Worm (Caenorhabditis elegans) whole organism, L1 larva: ENCODE measurements around the gene luc-7L3.
"Not testable (repeated sequence)": the region's sequence is repeated elsewhere in the genome, so short reads cannot be mapped to it uniquely, and the experiment has no call there.

Experiments used
- ceh-63 ChIP-seq: fragments of 200-800 bp; sonication (Bioruptor generic); optimal IDR thresholded peaks from 2 replicates; lab custom pipeline; 2018; ENCODE audit warnings: mild to moderate bottlenecking, missing genetic modification characterization, missing compliant biosample characterization
- ceh-82 ChIP-seq, 3 experiments: fragments of 150-350 bp in 1 of 3; sonication (generic microtip) in 2 of 3; optimal IDR thresholded peaks; 2 replicates each; lab custom pipeline; 2014 to 2017; ENCODE audit warnings: missing biosample characterization in 3 of 3, missing genetic modification characterization in 3 of 3
- elt-3 ChIP-seq, 6 experiments: fragments of 150-350 bp in 1 of 6; sonication (generic microtip); optimal IDR thresholded peaks; 2 replicates each; lab custom pipeline; 2017 to 2018; ENCODE audit warnings: missing biosample characterization in 6 of 6, missing genetic modification characterization in 6 of 6, inconsistent platforms in 1 of 6
- hlh-4 ChIP-seq: sonication (generic microtip); optimal IDR thresholded peaks from 2 replicates; lab custom pipeline; 2016; ENCODE audit warnings: mild to moderate bottlenecking, missing genetic modification characterization, missing compliant biosample characterization
- lin-35 ChIP-seq, 2 experiments: fragments of 150-350 bp; optimal IDR thresholded peaks; 2 replicates each; lab custom pipeline; 2014; ENCODE audit warnings: missing biosample characterization in 2 of 2, missing genetic modification characterization in 2 of 2, missing genetic modification reagents in 2 of 2
- nhr-237 ChIP-seq: fragments of 150-350 bp; optimal IDR thresholded peaks from 2 replicates; lab custom pipeline; 2014; ENCODE audit warnings: missing biosample characterization, missing genetic modification characterization
- nhr-90 ChIP-seq: sonication (generic microtip); optimal IDR thresholded peaks from 2 replicates; lab custom pipeline; 2016; ENCODE audit warnings: mild to moderate bottlenecking, missing genetic modification characterization, missing compliant biosample characterization; ENCODE audit not compliant: poor library complexity
- unc-130 ChIP-seq: fragments of 150-350 bp; optimal IDR thresholded peaks from 2 replicates; lab custom pipeline; 2017; ENCODE audit warnings: missing biosample characterization, missing genetic modification characterization, inconsistent platforms
- unc-62 ChIP-seq: fragments of 150-350 bp; optimal IDR thresholded peaks from 2 replicates; lab custom pipeline; 2014; ENCODE audit warnings: missing biosample characterization, missing genetic modification reagents, missing genetic modification characterization
- unc-98 ChIP-seq: fragments of 200-800 bp; sonication (Bioruptor generic); IDR thresholded peaks from 2 replicates; pipeline ENCODE4 v1.3.6; 2022; ENCODE audit warnings: missing genetic modification characterization, missing compliant biosample characterization

DNA sequence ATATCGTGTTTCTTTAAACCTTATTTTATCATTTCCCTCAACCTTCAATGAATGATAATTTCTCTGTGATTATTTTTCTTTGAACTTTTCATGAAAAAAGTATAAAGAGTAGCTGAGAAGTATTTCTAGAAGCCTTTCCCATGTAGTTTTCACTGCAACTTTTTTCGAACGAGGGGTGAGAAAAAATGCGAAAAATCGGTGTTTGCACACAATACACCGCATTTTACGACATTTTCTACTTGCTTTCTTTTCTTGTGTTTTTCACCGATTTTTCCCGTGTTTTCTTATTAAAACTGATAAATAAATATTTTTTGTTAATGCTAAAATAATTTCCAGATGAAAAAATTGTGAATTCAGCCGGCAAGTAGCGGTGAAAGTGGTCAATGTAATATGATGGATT is 1.1 kb upstream of the luc-7L3 start, which contains the start of gene C50D2.10:
- not testable (repeated sequence) for TF ChIP-seq hlh-4 (tag; lab: Kevin White, UChicago); nhr-237 (tag; lab: Kevin White, UChicago); ceh-82 (tag; optimal IDR thresholded peaks at IDR 0.05; lab: Kevin White, UChicago); unc-62 (GFP tag; lab: Kevin White, UChicago); elt-3 (tag; optimal IDR thresholded peaks at IDR 0.05; lab: Kevin White, UChicago); lin-35 (GFP tag; optimal IDR thresholded peaks at IDR 0.05; lab: Kevin White, UChicago); unc-130 (tag; lab: Kevin White, UChicago); nhr-90 (tag; lab: Kevin White, UChicago); ceh-63; unc-98
